Worm (Caenorhabditis elegans) whole organism, midembryonic: ENCODE data around the gene T25D1.2.

Experiments used
- T22C8.4 ChIP-seq: fragments of 200-800 bp; sonication (Bioruptor generic); IDR thresholded peaks from 2 replicates; pipeline ENCODE4 v1.3.6; 2022; ENCODE audit warnings: missing genetic modification characterization, missing compliant biosample characterization
- flt-1 ChIP-seq: fragments of 200-800 bp; sonication (Bioruptor generic); IDR thresholded peaks from 2 replicates; pipeline ENCODE4 v1.3.6; 2022; ENCODE audit warnings: missing genetic modification characterization, missing compliant biosample characterization
- klf-2 ChIP-seq: fragments of 200-800 bp; sonication (Bioruptor generic); conservative IDR thresholded peaks from 2 replicates; pipeline ENCODE4 v1.3.6; 2022; ENCODE audit warnings: missing genetic modification reagents, missing genetic modification characterization, missing compliant biosample characterization
- med-1 ChIP-seq: sonication (generic microtip); optimal IDR thresholded peaks from 2 replicates; lab custom pipeline; 2017; ENCODE audit warnings: missing genetic modification characterization, mild to moderate bottlenecking, missing compliant biosample characterization, antibody characterized with exemption, missing genetic modification reagents; ENCODE audit not compliant: insufficient read depth
- ztf-29 ChIP-seq: fragments of 200-800 bp; sonication (Bioruptor generic); IDR thresholded peaks from 2 replicates; pipeline ENCODE4 v1.3.6; 2022; ENCODE audit warnings: missing genetic modification reagents, missing genetic modification characterization, missing compliant biosample characterization

- no peak for TF ChIP-seq flt-1
- TF ChIP-seq T22C8.4 (GFP tag; lab: Robert Waterston, UW): no peak
- no peak for TF ChIP-seq ztf-29 (GFP tag; lab: Robert Waterston, UW)
- TF ChIP-seq klf-2 (GFP tag; lab: Robert Waterston, UW): no peak
- TF ChIP-seq med-1 (GFP tag; lab: Kevin White, UChicago): no peak
Measured at ce11 chrX:16548290-16548689, 32.9 kb downstream of the T25D1.2 start.
